Worm (Caenorhabditis elegans) whole organism, L4 larva: ENCODE results near the gene M70.5.

Experiments used
- D1046.2 ChIP-seq: fragments of 200-800 bp; sonication (Bioruptor generic); IDR thresholded peaks from 2 replicates; pipeline ENCODE4 v1.3.6; 2022; ENCODE audit warnings: missing genetic modification characterization, missing compliant biosample characterization
- F10B5.3 ChIP-seq: sonication (generic microtip); optimal IDR thresholded peaks from 2 replicates; lab custom pipeline; 2016; ENCODE audit warnings: mild to moderate bottlenecking, missing genetic modification characterization, missing compliant biosample characterization
- F26F4.8 ChIP-seq: fragments of 200-800 bp; sonication (Bioruptor generic); conservative IDR thresholded peaks from 2 replicates; pipeline ENCODE4 v1.3.6; 2022; ENCODE audit warnings: missing genetic modification characterization, missing compliant biosample characterization
- F37D6.2 ChIP-seq: sonication (generic microtip); optimal IDR thresholded peaks from 2 replicates; lab custom pipeline; 2016; ENCODE audit warnings: mild to moderate bottlenecking, missing genetic modification characterization, missing compliant biosample characterization
- F44E2.7 ChIP-seq: fragments of 200-800 bp; sonication (Bioruptor generic); IDR thresholded peaks from 2 replicates; pipeline ENCODE4 v2.1.2; 2022; ENCODE audit warnings: missing genetic modification characterization, missing compliant biosample characterization
- F49E8.2 ChIP-seq: sonication (generic microtip); optimal IDR thresholded peaks from 2 replicates; lab custom pipeline; 2016; ENCODE audit warnings: missing compliant biosample characterization, mild to moderate bottlenecking, missing genetic modification characterization, borderline replicate concordance
- R02D3.7 ChIP-seq: fragments of 150-350 bp; sonication (generic microtip); optimal IDR thresholded peaks from 3 replicates; lab custom pipeline; 2014; ENCODE audit warnings: missing biosample characterization, missing genetic modification characterization
- T20F7.1 ChIP-seq: fragments of 200-800 bp; sonication (Bioruptor generic); optimal IDR thresholded peaks from 2 replicates; lab custom pipeline; 2018; ENCODE audit warnings: mild to moderate bottlenecking, missing genetic modification characterization, missing compliant biosample characterization
- T26A8.4 ChIP-seq: fragments of 200-800 bp; sonication (Bioruptor generic); IDR thresholded peaks from 2 replicates; pipeline ENCODE4 v1.3.6; 2022; ENCODE audit warnings: missing genetic modification characterization, missing compliant biosample characterization
- Y105C5A.15 ChIP-seq: fragments of 200-800 bp; sonication (Bioruptor generic); IDR thresholded peaks from 2 replicates; pipeline ENCODE4 v1.3.6; 2022; ENCODE audit warnings: missing genetic modification characterization, missing compliant biosample characterization
- Y48G9A.11 ChIP-seq: fragments of 200-800 bp; sonication (Bioruptor generic); IDR thresholded peaks from 2 replicates; pipeline ENCODE4 v1.3.6; 2022; ENCODE audit warnings: missing genetic modification reagents, missing genetic modification characterization, missing compliant biosample characterization
- ama-1 ChIP-seq: fragments of 150-350 bp; optimal IDR thresholded peaks from 2 replicates; lab custom pipeline; 2014; ENCODE audit warnings: inconsistent platforms, mixed read lengths
- attf-4 ChIP-seq: sonication (generic microtip); optimal IDR thresholded peaks from 3 replicates; lab custom pipeline; 2017; ENCODE audit warnings: missing biosample characterization, missing genetic modification characterization
- ceh-28 ChIP-seq: fragments of 150-350 bp; optimal IDR thresholded peaks from 2 replicates; lab custom pipeline; 2014; ENCODE audit warnings: missing biosample characterization, missing genetic modification reagents, missing genetic modification characterization
- ceh-82 ChIP-seq: sonication (generic microtip); optimal IDR thresholded peaks from 2 replicates; lab custom pipeline; 2017; ENCODE audit warnings: missing biosample characterization, missing genetic modification characterization
- ctbp-1 ChIP-seq: fragments of 200-800 bp; sonication (Bioruptor generic); IDR thresholded peaks from 2 replicates; pipeline ENCODE4 v1.3.6; 2022; ENCODE audit warnings: missing genetic modification reagents, missing genetic modification characterization, missing compliant biosample characterization
- daf-16 ChIP-seq, 3 experiments: sonication (generic microtip); optimal IDR thresholded peaks; 2 replicates each; lab custom pipeline; 2016 to 2017; ENCODE audit warnings: missing genetic modification characterization in 3 of 3, missing genetic modification reagents in 3 of 3, mild to moderate bottlenecking in 2 of 3, missing compliant biosample characterization in 2 of 3, missing biosample characterization in 1 of 3, moderate library complexity in 1 of 3
- daf-19 ChIP-seq: fragments of 200-800 bp; sonication (Bioruptor generic); conservative IDR thresholded peaks from 2 replicates; pipeline ENCODE4 v1.3.6; 2022; ENCODE audit warnings: missing genetic modification characterization, missing compliant biosample characterization
- dmd-8 ChIP-seq: fragments of 200-800 bp; sonication (Bioruptor generic); IDR thresholded peaks from 2 replicates; pipeline ENCODE4 v1.3.6; 2022; ENCODE audit warnings: missing genetic modification characterization, missing compliant biosample characterization
- dmd-9 ChIP-seq: fragments of 200-800 bp; sonication (Bioruptor generic); IDR thresholded peaks from 2 replicates; pipeline ENCODE4 v1.3.6; 2022; ENCODE audit warnings: missing genetic modification reagents, missing genetic modification characterization, missing compliant biosample characterization
- duxl-1 ChIP-seq: sonication (generic microtip); optimal IDR thresholded peaks from 2 replicates; lab custom pipeline; 2016; ENCODE audit warnings: mild to moderate bottlenecking, missing genetic modification characterization, moderate library complexity, missing compliant biosample characterization; ENCODE audit not compliant: poor library complexity
- egl-27 ChIP-seq: sonication (generic microtip); optimal IDR thresholded peaks from 3 replicates; lab custom pipeline; 2017; ENCODE audit warnings: missing biosample characterization, missing genetic modification reagents, missing genetic modification characterization
- fkh-10 ChIP-seq: fragments of 150-350 bp; optimal IDR thresholded peaks from 2 replicates; lab custom pipeline; 2014; ENCODE audit warnings: missing biosample characterization, missing genetic modification reagents, missing genetic modification characterization
- fos-1 ChIP-seq: fragments of 150-350 bp; optimal IDR thresholded peaks from 2 replicates; lab custom pipeline; 2014; ENCODE audit warnings: missing biosample characterization, missing genetic modification characterization
- hif-1 ChIP-seq, 2 experiments: sonication (generic microtip); optimal IDR thresholded peaks; 2 replicates each; lab custom pipeline; 2016 to 2017; ENCODE audit warnings: missing compliant biosample characterization in 2 of 2, missing genetic modification characterization in 2 of 2, missing genetic modification reagents in 2 of 2, missing genotype in 2 of 2, mild to moderate bottlenecking in 1 of 2
- lim-7 ChIP-seq: fragments of 200-800 bp; sonication (Bioruptor generic); IDR thresholded peaks from 2 replicates; pipeline ENCODE4 v1.3.6; 2022; ENCODE audit warnings: missing genetic modification characterization, missing compliant biosample characterization
- lin-15B ChIP-seq: fragments of 150-350 bp; sonication (generic microtip); optimal IDR thresholded peaks from 3 replicates; lab custom pipeline; 2014; ENCODE audit warnings: missing biosample characterization, missing genetic modification characterization
- lin-29 ChIP-seq: fragments of 200-800 bp; sonication (Bioruptor generic); IDR thresholded peaks from 2 replicates; pipeline ENCODE4 v1.3.6; 2022; ENCODE audit warnings: missing genetic modification reagents, missing genetic modification characterization, missing compliant biosample characterization
- lir-3 ChIP-seq: sonication (generic microtip); optimal IDR thresholded peaks from 2 replicates; lab custom pipeline; 2016; ENCODE audit warnings: mild to moderate bottlenecking, missing genetic modification characterization, missing compliant biosample characterization
- madf-9 ChIP-seq: fragments of 200-800 bp; sonication (Bioruptor generic); conservative IDR thresholded peaks from 2 replicates; pipeline ENCODE4 v1.3.6; 2022; ENCODE audit warnings: missing genetic modification reagents, missing genetic modification characterization, missing compliant biosample characterization
- mdl-1 ChIP-seq, 2 experiments: fragments of 150-350 bp in 1 of 2; sonication (generic microtip) in 1 of 2; optimal IDR thresholded peaks; 2 replicates each; lab custom pipeline; 2014 to 2017; ENCODE audit warnings: missing biosample characterization in 2 of 2, missing genetic modification characterization in 2 of 2
- mdt-29 ChIP-seq: fragments of 200-800 bp; sonication (Bioruptor generic); IDR thresholded peaks from 2 replicates; pipeline ENCODE4 v1.3.6; 2022; ENCODE audit warnings: missing genetic modification reagents, missing genetic modification characterization, missing compliant biosample characterization
- mes-2 ChIP-seq: sonication (generic microtip); optimal IDR thresholded peaks from 2 replicates; lab custom pipeline; 2016; ENCODE audit warnings: missing genotype, mild to moderate bottlenecking, missing genetic modification characterization, missing compliant biosample characterization; ENCODE audit not compliant: poor library complexity, severe bottlenecking
- mxl-2 ChIP-seq: fragments of 200-800 bp; sonication (Bioruptor generic); conservative IDR thresholded peaks from 2 replicates; pipeline ENCODE4 v1.3.6; 2022; ENCODE audit warnings: missing genetic modification reagents, missing genetic modification characterization, missing compliant biosample characterization
- mxl-3 ChIP-seq: fragments of 200-800 bp; sonication (Bioruptor generic); optimal IDR thresholded peaks from 2 replicates; lab custom pipeline; 2018; ENCODE audit warnings: mild to moderate bottlenecking, missing genetic modification characterization, missing compliant biosample characterization
- nhr-41 ChIP-seq: fragments of 200-800 bp; sonication (Bioruptor generic); IDR thresholded peaks from 2 replicates; pipeline ENCODE4 v1.3.6; 2022; ENCODE audit warnings: missing genetic modification reagents, missing genetic modification characterization, missing compliant biosample characterization
- nhr-48 ChIP-seq: sonication (generic microtip); optimal IDR thresholded peaks from 2 replicates; lab custom pipeline; 2016; ENCODE audit warnings: mild to moderate bottlenecking, missing genetic modification characterization, missing compliant biosample characterization
- pha-4 ChIP-seq, 2 experiments: fragments of 150-350 bp in 1 of 2; fragments of 200-800 bp in 1 of 2; sonication (Bioruptor generic) in 1 of 2; IDR thresholded peaks in 1 of 2; optimal IDR thresholded peaks in 1 of 2; 2 replicates each; pipeline versions ENCODE4 v1.3.6 to Lab custom; 2014 to 2022; ENCODE audit warnings: missing genetic modification characterization in 2 of 2, missing genetic modification reagents in 2 of 2, missing biosample characterization in 1 of 2, missing compliant biosample characterization in 1 of 2
- pqm-1 ChIP-seq: sonication (generic microtip); optimal IDR thresholded peaks from 2 replicates; lab custom pipeline; 2017; ENCODE audit warnings: missing biosample characterization, missing genetic modification characterization
- rbr-2 ChIP-seq: sonication (generic microtip); optimal IDR thresholded peaks from 2 replicates; lab custom pipeline; 2016; ENCODE audit warnings: missing genotype, missing genetic modification characterization, missing compliant biosample characterization
- sdz-12 ChIP-seq: fragments of 200-800 bp; sonication (Bioruptor generic); optimal IDR thresholded peaks from 2 replicates; lab custom pipeline; 2018; ENCODE audit warnings: mild to moderate bottlenecking, missing genetic modification characterization, missing compliant biosample characterization
- skn-1 ChIP-seq: fragments of 150-350 bp; optimal IDR thresholded peaks from 2 replicates; lab custom pipeline; 2014; ENCODE audit warnings: missing biosample characterization, missing genetic modification characterization
- spr-1 ChIP-seq: sonication (generic microtip); optimal IDR thresholded peaks from 2 replicates; lab custom pipeline; 2016; ENCODE audit warnings: mild to moderate bottlenecking, missing genetic modification characterization, missing compliant biosample characterization
- tra-1 ChIP-seq: fragments of 200-800 bp; sonication (Bioruptor generic); IDR thresholded peaks from 2 replicates; pipeline ENCODE4 v1.3.6; 2022; ENCODE audit warnings: missing genetic modification reagents, missing genetic modification characterization, missing compliant biosample characterization
- zfp-2 ChIP-seq: sonication (generic microtip); optimal IDR thresholded peaks from 2 replicates; lab custom pipeline; 2016; ENCODE audit warnings: mild to moderate bottlenecking, missing genetic modification characterization, missing compliant biosample characterization
- zfp-3 ChIP-seq: fragments of 200-800 bp; sonication (Bioruptor generic); conservative IDR thresholded peaks from 2 replicates; pipeline ENCODE4 v1.3.6; 2022; ENCODE audit warnings: missing genetic modification reagents, missing genetic modification characterization, missing compliant biosample characterization
- zip-11 ChIP-seq: fragments of 200-800 bp; sonication (Bioruptor generic); IDR thresholded peaks from 2 replicates; pipeline ENCODE4 v1.3.6; 2022; ENCODE audit warnings: missing genetic modification characterization, missing compliant biosample characterization
- ztf-7 ChIP-seq: fragments of 150-350 bp; optimal IDR thresholded peaks from 2 replicates; lab custom pipeline; 2014; ENCODE audit warnings: missing biosample characterization, missing genetic modification characterization

M70.5 gene

DNA sequence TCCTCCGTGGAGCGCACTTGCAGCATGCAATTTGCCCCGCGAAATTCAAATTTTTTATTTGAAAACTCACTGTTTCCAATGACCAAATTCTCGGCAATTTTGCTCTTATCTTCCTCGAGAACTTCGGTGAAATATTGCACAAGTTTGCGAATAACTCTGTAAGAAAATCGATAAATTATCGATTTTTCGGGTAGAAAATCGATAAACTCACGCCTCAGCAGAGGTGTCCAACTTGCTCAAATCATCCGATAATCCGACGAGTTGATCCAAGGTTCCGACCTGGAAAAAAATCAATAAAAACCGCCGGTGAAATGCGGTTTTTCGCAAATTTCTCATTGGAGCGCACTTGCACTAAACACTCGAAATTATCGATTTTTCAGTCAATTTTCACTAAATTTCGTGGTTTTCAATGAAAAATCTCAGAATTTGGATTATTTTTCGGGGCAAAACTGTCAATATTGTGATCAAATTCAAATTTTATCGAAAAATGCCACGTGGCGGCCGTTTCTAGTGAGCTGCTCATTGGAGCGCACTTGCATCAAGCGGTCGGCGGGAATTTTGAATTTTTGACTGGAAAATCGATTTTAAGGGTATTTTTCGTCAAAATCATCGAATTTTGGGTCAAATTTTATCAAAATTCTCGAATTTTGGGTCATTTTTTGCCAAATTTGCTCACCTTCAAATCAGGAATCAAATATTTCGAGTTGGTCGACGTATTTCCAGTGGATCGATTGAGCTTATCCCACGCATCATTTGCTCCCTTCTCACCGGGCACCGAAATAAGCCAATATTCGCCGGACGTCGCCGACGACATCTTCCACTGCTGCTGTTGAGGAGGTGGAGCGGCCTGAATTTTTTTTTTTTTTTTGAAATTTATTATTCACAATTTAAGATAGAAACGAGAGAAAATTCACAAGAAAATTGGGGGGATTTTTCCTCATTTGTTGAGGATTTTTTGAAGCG lies 38.6 kb upstream of the M70.5 start, which contains the start of gene vha-11:
vha-11 (minus strand) TSS at position 847 of the 963 bp plus-strand sequence.
- TF ChIP-seq pqm-1 (tag; lab: Kevin White, UChicago) = no peak
- no peak for TF ChIP-seq R02D3.7 (tag; lab: Kevin White, UChicago)
- no peak for TF ChIP-seq zfp-2 (tag; lab: Kevin White, UChicago)
- no peak for TF ChIP-seq egl-27 (tag; lab: Kevin White, UChicago)
- no peak for TF ChIP-seq daf-16 (GFP tag; optimal IDR thresholded peaks at IDR 0.05; lab: Kevin White, UChicago)
- TF ChIP-seq daf-16 (tag; optimal IDR thresholded peaks at IDR 0.05; lab: Kevin White, UChicago) = peak; percentile 28
- TF ChIP-seq T20F7.1 (GFP tag; lab: Kevin White, UChicago) = no peak
- no peak for TF ChIP-seq ztf-7 (tag; lab: Kevin White, UChicago)
- TF ChIP-seq ceh-82 (tag; lab: Kevin White, UChicago) = no peak
- peak; percentile 1 for TF ChIP-seq sdz-12 (GFP tag; lab: Kevin White, UChicago)
- TF ChIP-seq ceh-28 (tag; lab: Kevin White, UChicago) = peak; percentile 90
- TF ChIP-seq mxl-3 = no peak
- TF ChIP-seq F49E8.2 (tag; lab: Kevin White, UChicago) = no peak
- TF ChIP-seq spr-1 (tag; lab: Kevin White, UChicago) = no peak
- peak; percentile 56 for TF ChIP-seq Y48G9A.11
- TF ChIP-seq lim-7 (GFP tag; lab: Robert Waterston, UW) = 0 out of 2 replicates have a peak, but pooled peaks have one; percentile 4
- TF ChIP-seq duxl-1 = no peak
- TF ChIP-seq lin-29 (GFP tag; lab: Robert Waterston, UW) = no peak
- no peak for TF ChIP-seq zip-11 (GFP tag; lab: Robert Waterston, UW)
- TF ChIP-seq attf-4 (tag; lab: Kevin White, UChicago) = no peak
- TF ChIP-seq F10B5.3 = no peak
- TF ChIP-seq Y105C5A.15 (GFP tag; lab: Robert Waterston, UW) = no peak
- TF ChIP-seq pha-4 (GFP tag; IDR thresholded peaks at IDR 0.05; lab: Robert Waterston, UW) = peak; percentile 27; the same call in 1 of the 2 replicates
- TF ChIP-seq pha-4 (tag; optimal IDR thresholded peaks at IDR 0.05; lab: Kevin White, UChicago) = no peak
- TF ChIP-seq D1046.2 (GFP tag; lab: Robert Waterston, UW) = no peak
- no peak for TF ChIP-seq dmd-8 (GFP tag; lab: Robert Waterston, UW)
- no peak for TF ChIP-seq lir-3 (tag; lab: Kevin White, UChicago)
- no peak for TF ChIP-seq fos-1 (tag; lab: Kevin White, UChicago)
- TF ChIP-seq F44E2.7 (GFP tag; lab: Robert Waterston, UW) = no peak
- peak; percentile 51; the same call in 1 of the 2 replicates for TF ChIP-seq zfp-3
- TF ChIP-seq rbr-2 (tag; lab: Kevin White, UChicago) = no peak
- TF ChIP-seq T26A8.4 (GFP tag; lab: Robert Waterston, UW) = no peak
- TF ChIP-seq lin-15B (tag; lab: Kevin White, UChicago) = no peak
- no peak for TF ChIP-seq ctbp-1 (GFP tag; lab: Robert Waterston, UW)
- peak; percentile 62 for TF ChIP-seq ama-1 (lab: Kevin White, UChicago)
- no peak for TF ChIP-seq skn-1 (tag; lab: Kevin White, UChicago)
- TF ChIP-seq mdt-29 = 0 out of 2 replicates have a peak, but pooled peaks have one; percentile 7
- no peak for TF ChIP-seq dmd-9
- TF ChIP-seq nhr-48 (tag; lab: Kevin White, UChicago) = no peak
- TF ChIP-seq nhr-41 (GFP tag; lab: Robert Waterston, UW) = no peak
- 0 out of 2 replicates have a peak, but pooled peaks have one; percentile 13 for TF ChIP-seq tra-1 (GFP tag; lab: Robert Waterston, UW)
- TF ChIP-seq F37D6.2 (tag; lab: Kevin White, UChicago) = no peak
- TF ChIP-seq F26F4.8 (GFP tag; lab: Robert Waterston, UW) = no peak
- no peak for TF ChIP-seq hif-1 (tag; optimal IDR thresholded peaks at IDR 0.05; lab: Kevin White, UChicago)
- TF ChIP-seq fkh-10 = no peak
- TF ChIP-seq daf-19 (GFP tag; lab: Robert Waterston, UW) = no peak
- TF ChIP-seq mes-2 (tag; lab: Kevin White, UChicago) = peak; percentile 10
- no peak for TF ChIP-seq mdl-1 (tag; optimal IDR thresholded peaks at IDR 0.05; lab: Kevin White, UChicago)
- TF ChIP-seq mxl-2 (GFP tag; lab: Robert Waterston, UW) = no peak
- 0 out of 2 replicates have a peak, but pooled peaks have one; percentile 3 for TF ChIP-seq madf-9 (GFP tag; lab: Robert Waterston, UW)
